Worm (Caenorhabditis elegans) whole organism, young adult: ENCODE data around the gene egg-3.

Experiments used
- B0035.1 ChIP-seq: sonication (generic microtip); optimal IDR thresholded peaks from 2 replicates; lab custom pipeline; 2016; ENCODE audit warnings: missing genetic modification characterization, mild to moderate bottlenecking, missing compliant biosample characterization, missing genotype, missing genetic modification reagents
- B0261.1 ChIP-seq: sonication (generic microtip); optimal IDR thresholded peaks from 2 replicates; lab custom pipeline; 2016; ENCODE audit warnings: mild to moderate bottlenecking, missing genetic modification characterization, moderate library complexity, missing compliant biosample characterization
- C06A6.2 ChIP-seq: fragments of 200-800 bp; sonication (Bioruptor generic); conservative IDR thresholded peaks from 2 replicates; pipeline ENCODE4 v1.3.6; 2022; ENCODE audit warnings: missing genetic modification characterization, missing compliant biosample characterization
- F10E7.11 ChIP-seq: sonication (generic microtip); optimal IDR thresholded peaks from 2 replicates; lab custom pipeline; 2017; ENCODE audit warnings: mild to moderate bottlenecking, missing genetic modification characterization, moderate library complexity, missing compliant biosample characterization
- F33H1.4 ChIP-seq: fragments of 200-800 bp; sonication (Bioruptor generic); IDR thresholded peaks from 2 replicates; pipeline ENCODE4 v1.3.6; 2022; ENCODE audit warnings: missing genetic modification reagents, missing genetic modification characterization, missing compliant biosample characterization
- F37B4.10 ChIP-seq: fragments of 200-800 bp; sonication (Bioruptor generic); IDR thresholded peaks from 2 replicates; pipeline ENCODE4 v1.3.6; 2022; ENCODE audit warnings: missing genetic modification characterization, missing compliant biosample characterization
- F52B5.7 ChIP-seq: sonication (generic microtip); optimal IDR thresholded peaks from 2 replicates; lab custom pipeline; 2016; ENCODE audit warnings: mild to moderate bottlenecking, missing genetic modification characterization, missing compliant biosample characterization
- K11D2.4 ChIP-seq: fragments of 200-800 bp; sonication (Bioruptor generic); IDR thresholded peaks from 2 replicates; pipeline ENCODE4 v1.3.6; 2022; ENCODE audit warnings: missing genetic modification reagents, missing genetic modification characterization, missing compliant biosample characterization
- K12H6.12 ChIP-seq: fragments of 200-800 bp; sonication (Bioruptor generic); optimal IDR thresholded peaks from 2 replicates; lab custom pipeline; 2018; ENCODE audit warnings: mild to moderate bottlenecking, missing genetic modification characterization, missing compliant biosample characterization
- T07F8.4 ChIP-seq: sonication (generic microtip); optimal IDR thresholded peaks from 2 replicates; lab custom pipeline; 2016; ENCODE audit warnings: mild to moderate bottlenecking, missing genetic modification characterization, moderate library complexity, missing compliant biosample characterization
- Y53G8AR.9 ChIP-seq: fragments of 200-800 bp; sonication (Bioruptor generic); conservative IDR thresholded peaks from 2 replicates; pipeline ENCODE4 v1.3.6; 2022; ENCODE audit warnings: missing genetic modification reagents, missing genetic modification characterization, missing compliant biosample characterization
- Y56A3A.18 ChIP-seq: fragments of 200-800 bp; sonication (Bioruptor generic); IDR thresholded peaks from 2 replicates; pipeline ENCODE4 v1.3.6; 2022; ENCODE audit warnings: missing genetic modification reagents, missing genetic modification characterization, missing compliant biosample characterization
- akir-1 ChIP-seq: fragments of 200-800 bp; sonication (Bioruptor generic); optimal IDR thresholded peaks from 2 replicates; lab custom pipeline; 2018; ENCODE audit warnings: mild to moderate bottlenecking, missing genetic modification characterization, moderate library complexity, missing compliant biosample characterization
- aptf-2 ChIP-seq: fragments of 200-800 bp; sonication (Bioruptor generic); conservative IDR thresholded peaks from 2 replicates; pipeline ENCODE4 v1.3.6; 2022; ENCODE audit warnings: missing genetic modification reagents, missing genetic modification characterization, missing compliant biosample characterization
- aptf-3 ChIP-seq: fragments of 200-800 bp; sonication (Bioruptor generic); IDR thresholded peaks from 2 replicates; pipeline ENCODE4 v1.3.6; 2022; ENCODE audit warnings: missing genetic modification characterization, missing compliant biosample characterization
- cebp-1 ChIP-seq, 2 experiments: fragments of 200-800 bp in 1 of 2; sonication (Bioruptor generic) in 1 of 2; sonication (generic microtip) in 1 of 2; IDR thresholded peaks in 1 of 2; optimal IDR thresholded peaks in 1 of 2; 2 replicates each; pipeline versions ENCODE4 v1.3.6 to Lab custom; 2017 to 2022; ENCODE audit warnings: missing compliant biosample characterization in 2 of 2, missing genetic modification characterization in 2 of 2, mild to moderate bottlenecking in 1 of 2, missing genetic modification reagents in 1 of 2, moderate library complexity in 1 of 2
- ceh-27 ChIP-seq: fragments of 200-800 bp; sonication (Bioruptor generic); optimal IDR thresholded peaks from 2 replicates; lab custom pipeline; 2018; ENCODE audit warnings: mild to moderate bottlenecking, missing genetic modification characterization, moderate library complexity, missing compliant biosample characterization
- ceh-58 ChIP-seq: fragments of 200-800 bp; sonication (Bioruptor generic); IDR thresholded peaks from 2 replicates; pipeline ENCODE4 v1.3.6; 2022; ENCODE audit warnings: missing genetic modification characterization, missing compliant biosample characterization
- ceh-79 ChIP-seq: sonication (generic microtip); optimal IDR thresholded peaks from 2 replicates; lab custom pipeline; 2017; ENCODE audit warnings: mild to moderate bottlenecking, missing genetic modification characterization, missing compliant biosample characterization
- ceh-91 ChIP-seq: fragments of 200-800 bp; sonication (Bioruptor generic); IDR thresholded peaks from 2 replicates; pipeline ENCODE4 v1.3.6; 2022; ENCODE audit warnings: missing genetic modification reagents, missing genetic modification characterization, missing compliant biosample characterization
- chd-7 ChIP-seq: sonication (generic microtip); optimal IDR thresholded peaks from 2 replicates; lab custom pipeline; 2016; ENCODE audit warnings: mild to moderate bottlenecking, missing genetic modification characterization, moderate library complexity, missing compliant biosample characterization
- die-1 ChIP-seq: sonication (generic microtip); optimal IDR thresholded peaks from 2 replicates; lab custom pipeline; 2016; ENCODE audit warnings: missing genotype, mild to moderate bottlenecking, missing genetic modification characterization, missing compliant biosample characterization
- egl-18 ChIP-seq: fragments of 200-800 bp; sonication (Bioruptor generic); IDR thresholded peaks from 2 replicates; pipeline ENCODE4 v1.3.6; 2022; ENCODE audit warnings: missing genetic modification reagents, missing genetic modification characterization, missing compliant biosample characterization
- him-1 ChIP-seq: sonication (generic microtip); optimal IDR thresholded peaks from 2 replicates; lab custom pipeline; 2016; ENCODE audit warnings: missing genotype, missing genetic modification reagents, missing genetic modification characterization, missing compliant biosample characterization
- lag-1 ChIP-seq: fragments of 200-800 bp; sonication (Bioruptor generic); IDR thresholded peaks from 2 replicates; pipeline ENCODE4 v1.3.6; 2022; ENCODE audit warnings: missing genetic modification reagents, missing genetic modification characterization, missing compliant biosample characterization
- lir-1 ChIP-seq: fragments of 200-800 bp; sonication (Bioruptor generic); conservative IDR thresholded peaks from 2 replicates; pipeline ENCODE4 v1.3.6; 2022; ENCODE audit warnings: missing genetic modification reagents, missing genetic modification characterization, missing compliant biosample characterization
- lsl-1 ChIP-seq: fragments of 200-800 bp; sonication (Bioruptor generic); optimal IDR thresholded peaks from 2 replicates; lab custom pipeline; 2018; ENCODE audit warnings: mild to moderate bottlenecking, missing genetic modification characterization, moderate library complexity, missing compliant biosample characterization
- lsy-27 ChIP-seq: sonication (generic microtip); optimal IDR thresholded peaks from 2 replicates; lab custom pipeline; 2017; ENCODE audit warnings: missing genetic modification characterization, mild to moderate bottlenecking, missing compliant biosample characterization, antibody characterized with exemption, missing genotype, borderline replicate concordance; ENCODE audit not compliant: insufficient read depth
- madf-10 ChIP-seq: sonication (generic microtip); optimal IDR thresholded peaks from 2 replicates; lab custom pipeline; 2016; ENCODE audit warnings: mild to moderate bottlenecking, missing genetic modification characterization, missing compliant biosample characterization
- madf-3 ChIP-seq: fragments of 200-800 bp; sonication (Bioruptor generic); IDR thresholded peaks from 2 replicates; pipeline ENCODE4 v1.3.6; 2022; ENCODE audit warnings: missing genetic modification reagents, missing genetic modification characterization, missing compliant biosample characterization
- madf-6 ChIP-seq: fragments of 200-800 bp; sonication (Bioruptor generic); IDR thresholded peaks from 2 replicates; pipeline ENCODE4 v1.3.6; 2022; ENCODE audit warnings: missing genetic modification reagents, missing genetic modification characterization, missing compliant biosample characterization
- madf-8 ChIP-seq: fragments of 200-800 bp; sonication (Bioruptor generic); conservative IDR thresholded peaks from 2 replicates; pipeline ENCODE4 v1.3.6; 2022; ENCODE audit warnings: missing genetic modification reagents, missing genetic modification characterization, missing compliant biosample characterization
- mel-28 ChIP-seq: sonication (generic microtip); optimal IDR thresholded peaks from 2 replicates; lab custom pipeline; 2016; ENCODE audit warnings: borderline replicate concordance, mild to moderate bottlenecking, missing genetic modification characterization, missing compliant biosample characterization
- mes-4 ChIP-seq: sonication (generic microtip); optimal IDR thresholded peaks from 2 replicates; lab custom pipeline; 2016; ENCODE audit warnings: missing genotype, missing genetic modification characterization, missing compliant biosample characterization
- nfya-1 ChIP-seq: sonication (generic microtip); optimal IDR thresholded peaks from 2 replicates; lab custom pipeline; 2017; ENCODE audit warnings: antibody characterized with exemption, missing compliant biosample characterization, missing genetic modification characterization, borderline replicate concordance; ENCODE audit not compliant: insufficient read depth
- nfyb-1 ChIP-seq: fragments of 200-800 bp; sonication (Bioruptor generic); IDR thresholded peaks from 2 replicates; pipeline ENCODE4 v1.3.6; 2022; ENCODE audit warnings: missing genetic modification reagents, missing genetic modification characterization, missing compliant biosample characterization
- nhr-120 ChIP-seq: fragments of 200-800 bp; sonication (Bioruptor generic); IDR thresholded peaks from 2 replicates; pipeline ENCODE4 v1.3.6; 2022; ENCODE audit warnings: missing genetic modification characterization, missing compliant biosample characterization
- nhr-27 ChIP-seq: fragments of 200-800 bp; sonication (Bioruptor generic); optimal IDR thresholded peaks from 2 replicates; lab custom pipeline; 2018; ENCODE audit warnings: mild to moderate bottlenecking, missing genetic modification characterization, moderate library complexity, missing compliant biosample characterization
- nhr-80 ChIP-seq: sonication (generic microtip); optimal IDR thresholded peaks from 2 replicates; lab custom pipeline; 2016; ENCODE audit warnings: missing genetic modification characterization, missing compliant biosample characterization
- snpc-1.1 ChIP-seq: sonication (generic microtip); optimal IDR thresholded peaks from 2 replicates; lab custom pipeline; 2017; ENCODE audit warnings: missing genetic modification characterization, mild to moderate bottlenecking, missing compliant biosample characterization, antibody characterized with exemption, moderate library complexity, missing genotype, missing genetic modification reagents; ENCODE audit not compliant: insufficient read depth
- snpc-1.3 ChIP-seq: sonication (generic microtip); optimal IDR thresholded peaks from 2 replicates; lab custom pipeline; 2017; ENCODE audit warnings: missing genetic modification characterization, mild to moderate bottlenecking, missing compliant biosample characterization, antibody characterized with exemption, moderate library complexity, missing genotype, missing genetic modification reagents; ENCODE audit not compliant: insufficient read depth
- tbx-9 ChIP-seq: sonication (generic microtip); optimal IDR thresholded peaks from 2 replicates; lab custom pipeline; 2016; ENCODE audit warnings: borderline replicate concordance, missing genetic modification characterization, inconsistent platforms, missing compliant biosample characterization
- tlf-1 ChIP-seq: fragments of 200-800 bp; sonication (Bioruptor generic); optimal IDR thresholded peaks from 2 replicates; lab custom pipeline; 2018; ENCODE audit warnings: mild to moderate bottlenecking, missing genetic modification characterization, missing compliant biosample characterization
- unc-130 ChIP-seq: sonication (generic microtip); optimal IDR thresholded peaks from 2 replicates; lab custom pipeline; 2016; ENCODE audit warnings: missing genetic modification reagents, missing genetic modification characterization, missing compliant biosample characterization
- xnd-1 ChIP-seq: sonication (generic microtip); optimal IDR thresholded peaks from 2 replicates; lab custom pipeline; 2016; ENCODE audit warnings: missing genotype, missing genetic modification reagents, missing genetic modification characterization, missing compliant biosample characterization
- zfh-2 ChIP-seq: fragments of 200-800 bp; sonication (Bioruptor generic); conservative IDR thresholded peaks from 2 replicates; pipeline ENCODE4 v1.3.6; 2022; ENCODE audit warnings: missing genetic modification reagents, missing genetic modification characterization, missing compliant biosample characterization
- ztf-18 ChIP-seq: sonication (generic microtip); optimal IDR thresholded peaks from 2 replicates; lab custom pipeline; 2016; ENCODE audit warnings: missing genotype, mild to moderate bottlenecking, missing genetic modification characterization, missing compliant biosample characterization
- ztf-28 ChIP-seq: fragments of 200-800 bp; sonication (Bioruptor generic); IDR thresholded peaks from 2 replicates; pipeline ENCODE4 v1.3.6; 2022; ENCODE audit warnings: missing genetic modification reagents, missing genetic modification characterization, missing compliant biosample characterization

Gene egg-3

ce11 chrII:10884396-10884795 is at the start of gene egg-3 (continued):
- TF ChIP-seq cebp-1 (GFP tag; IDR thresholded peaks at IDR 0.05; lab: Robert Waterston, UW) (no peak), cebp-1 (tag; optimal IDR thresholded peaks at IDR 0.05; lab: Kevin White, UChicago) (no peak), akir-1 (GFP tag; lab: Kevin White, UChicago) (no peak), nfya-1 (tag; lab: Kevin White, UChicago) (no peak), aptf-2 (GFP tag; lab: Robert Waterston, UW) (no peak), B0261.1 (no peak), chd-7 (tag; lab: Kevin White, UChicago) (no peak), ceh-27 (GFP tag; lab: Kevin White, UChicago) (no peak), K11D2.4 (no peak), mel-28 (tag; lab: Kevin White, UChicago) (no peak), C06A6.2 (GFP tag; lab: Robert Waterston, UW) (no peak), ceh-91 (GFP tag; lab: Robert Waterston, UW) (peak; percentile 74), nfyb-1 (GFP tag; lab: Robert Waterston, UW) (no peak), lag-1 (GFP tag; lab: Robert Waterston, UW) (no peak), snpc-1.1 (tag; lab: Kevin White, UChicago) (peak; percentile 15), xnd-1 (tag; lab: Kevin White, UChicago) (peak; percentile 90), ztf-28 (GFP tag; lab: Robert Waterston, UW) (no peak), nhr-27 (no peak), lsy-27 (tag; lab: Kevin White, UChicago) (no peak), B0035.1 (tag; lab: Kevin White, UChicago) (no peak), K12H6.12 (tag; lab: Kevin White, UChicago) (no peak), egl-18 (GFP tag; lab: Robert Waterston, UW) (no peak), tbx-9 (tag; lab: Kevin White, UChicago) (no peak), aptf-3 (GFP tag; lab: Robert Waterston, UW) (no peak), snpc-1.3 (tag; lab: Kevin White, UChicago) (peak; percentile 35), die-1 (tag; lab: Kevin White, UChicago) (no peak), madf-3 (no peak), nhr-80 (no peak), madf-6 (peak; percentile 98), him-1 (tag; lab: Kevin White, UChicago) (peak; percentile 43), unc-130 (GFP tag; lab: Kevin White, UChicago) (no peak), madf-10 (tag; lab: Kevin White, UChicago) (no peak), Y56A3A.18 (GFP tag; lab: Robert Waterston, UW) (no peak), F52B5.7 (no peak), Y53G8AR.9 (GFP tag; lab: Robert Waterston, UW) (no peak), F10E7.11 (tag; lab: Kevin White, UChicago) (no peak), F37B4.10 (no peak), tlf-1 (no peak), F33H1.4 (GFP tag; lab: Robert Waterston, UW) (peak; percentile 92), ceh-79 (tag; lab: Kevin White, UChicago) (no peak), lir-1 (GFP tag; lab: Robert Waterston, UW) (no peak), ztf-18 (tag; lab: Kevin White, UChicago) (no peak), madf-8 (peak; percentile 95), nhr-120 (GFP tag; lab: Robert Waterston, UW) (no peak), lsl-1 (GFP tag; lab: Kevin White, UChicago) (peak; percentile 93), T07F8.4 (tag; lab: Kevin White, UChicago) (no peak), ceh-58 (GFP tag; lab: Robert Waterston, UW) (no peak), mes-4 (tag; lab: Kevin White, UChicago) (no peak), zfh-2 (GFP tag; lab: Robert Waterston, UW) (no peak)
